Fruit fly (Drosophila melanogaster) whole organism, embryonic: ENCODE measurements around the gene rdog.

Experiments used
- Awh ChIP-seq: fragments of 200-800 bp; sonication (Bioruptor generic); IDR thresholded peaks from 2 replicates; pipeline ENCODE4, ENCODE4 v1.3.6; 2022; ENCODE audit warnings: missing biosample characterization, missing genetic modification characterization
- CG10959 ChIP-seq: fragments of 200-800 bp; sonication (Bioruptor generic); IDR thresholded peaks from 2 replicates; pipeline ENCODE4 v1.3.6; 2022; ENCODE audit warnings: missing biosample characterization, missing genetic modification characterization
- CG12071 ChIP-seq: fragments of 200-800 bp; sonication (Bioruptor generic); optimal IDR thresholded peaks from 3 replicates; lab custom pipeline; 2018; ENCODE audit warnings: missing biosample characterization, mild to moderate bottlenecking, missing genetic modification characterization
- CG1233 ChIP-seq: fragments of 200-800 bp; sonication (Bioruptor generic); optimal IDR thresholded peaks from 4 replicates; lab custom pipeline; 2018; ENCODE audit warnings: missing biosample characterization, mild to moderate bottlenecking, missing genetic modification characterization
- CG12391 ChIP-seq: fragments of 200-800 bp; sonication (Bioruptor generic); optimal IDR thresholded peaks from 3 replicates; lab custom pipeline; 2018; ENCODE audit warnings: missing biosample characterization, mild to moderate bottlenecking, missing genetic modification characterization, moderate library complexity
- CG12744 ChIP-seq: fragments of 200-800 bp; sonication (Bioruptor generic); optimal IDR thresholded peaks from 2 replicates; lab custom pipeline; 2016; ENCODE audit warnings: missing biosample characterization, missing genetic modification characterization
- CG13775 ChIP-seq: fragments of 200-800 bp; sonication (Bioruptor generic); optimal IDR thresholded peaks from 3 replicates; lab custom pipeline; 2017; ENCODE audit warnings: missing biosample characterization, mild to moderate bottlenecking, missing genetic modification characterization
- CG16779 ChIP-seq: fragments of 200-800 bp; sonication (Bioruptor generic); IDR thresholded peaks from 2 replicates; pipeline ENCODE4 v1.3.6; 2022; ENCODE audit warnings: missing biosample characterization, missing genetic modification characterization
- CG16813 ChIP-seq: fragments of 200-800 bp; sonication (Bioruptor generic); IDR thresholded peaks from 3 replicates; pipeline ENCODE4 v1.3.6; 2022; ENCODE audit warnings: missing biosample characterization, missing genetic modification characterization; ENCODE audit not compliant: partially characterized antibody
- CG16863 ChIP-seq: fragments of 200-800 bp; sonication (Bioruptor generic); optimal IDR thresholded peaks from 3 replicates; lab custom pipeline; 2016; ENCODE audit warnings: missing biosample characterization, missing genetic modification characterization
- CG17186 ChIP-seq: fragments of 200-800 bp; sonication (Bioruptor generic); optimal IDR thresholded peaks from 3 replicates; lab custom pipeline; 2017; ENCODE audit warnings: missing biosample characterization, missing genetic modification reagents, missing genetic modification characterization
- CG17612 ChIP-seq: fragments of 200-800 bp; sonication (Bioruptor generic); IDR thresholded peaks from 2 replicates; pipeline ENCODE4 v1.3.6; 2022; ENCODE audit warnings: missing biosample characterization, missing genetic modification characterization
- CG18262 ChIP-seq: fragments of 200-800 bp; optimal IDR thresholded peaks from 3 replicates; lab custom pipeline; 2019; ENCODE audit warnings: missing biosample characterization, mild to moderate bottlenecking, missing genetic modification characterization, moderate library complexity
- CG18476 ChIP-seq: fragments of 200-800 bp; sonication (Bioruptor generic); optimal IDR thresholded peaks from 2 replicates; lab custom pipeline; 2016; ENCODE audit warnings: missing biosample characterization, mild to moderate bottlenecking, missing genetic modification characterization
- CG2129 ChIP-seq: fragments of 200-800 bp; sonication (Bioruptor generic); IDR thresholded peaks from 2 replicates; pipeline ENCODE4 v1.3.6; 2022; ENCODE audit warnings: missing biosample characterization, missing genetic modification characterization; ENCODE audit not compliant: partially characterized antibody
- CG34376 ChIP-seq: fragments of 200-800 bp; sonication (Bioruptor generic); optimal IDR thresholded peaks from 2 replicates; lab custom pipeline; 2018; ENCODE audit warnings: missing biosample characterization, mild to moderate bottlenecking, missing genetic modification characterization
- CG6765 ChIP-seq: fragments of 200-800 bp; sonication (Bioruptor generic); optimal IDR thresholded peaks from 3 replicates; lab custom pipeline; 2017; ENCODE audit warnings: missing biosample characterization, mild to moderate bottlenecking, missing genetic modification characterization
- CG7786 ChIP-seq: fragments of 200-800 bp; sonication (Bioruptor generic); optimal IDR thresholded peaks from 2 replicates; lab custom pipeline; 2016; ENCODE audit warnings: missing biosample characterization, missing genetic modification characterization
- CG7839 ChIP-seq: fragments of 200-800 bp; sonication (Bioruptor generic); optimal IDR thresholded peaks from 3 replicates; lab custom pipeline; 2018; ENCODE audit warnings: missing biosample characterization, mild to moderate bottlenecking, missing genetic modification characterization, moderate library complexity
- CG9797 ChIP-seq: fragments of 200-800 bp; sonication (Bioruptor generic); optimal IDR thresholded peaks from 3 replicates; lab custom pipeline; 2018; ENCODE audit warnings: missing biosample characterization, mild to moderate bottlenecking, missing genetic modification characterization
- CG9876 ChIP-seq: fragments of 200-800 bp; sonication (Bioruptor generic); optimal IDR thresholded peaks from 2 replicates; lab custom pipeline; 2016; ENCODE audit warnings: missing biosample characterization, missing genetic modification characterization
- CG9932 ChIP-seq: fragments of 200-800 bp; sonication (Bioruptor generic); IDR thresholded peaks from 2 replicates; pipeline ENCODE4 v1.3.6; 2022; ENCODE audit warnings: missing biosample characterization, missing genetic modification characterization
- Dek ChIP-seq: fragments of 200-800 bp; sonication (Bioruptor generic); optimal IDR thresholded peaks from 3 replicates; lab custom pipeline; 2019; ENCODE audit warnings: missing biosample characterization, mild to moderate bottlenecking, missing genetic modification characterization, moderate library complexity
- Dip2 ChIP-seq: fragments of 200-800 bp; sonication (Bioruptor generic); IDR thresholded peaks from 2 replicates; pipeline ENCODE4 v1.3.6; 2022; ENCODE audit warnings: missing biosample characterization, missing genetic modification characterization
- Drgx ChIP-seq: fragments of 200-800 bp; sonication (Bioruptor generic); IDR thresholded peaks from 2 replicates; pipeline ENCODE4 v1.3.6; 2022; ENCODE audit warnings: missing biosample characterization, missing genetic modification characterization
- Hmr ChIP-seq: fragments of 200-800 bp; sonication (Bioruptor generic); optimal IDR thresholded peaks from 3 replicates; lab custom pipeline; 2017; ENCODE audit warnings: mild to moderate bottlenecking, missing biosample characterization, missing genetic modification reagents, missing genetic modification characterization
- NC2α ChIP-seq: fragments of 200-800 bp; sonication (Bioruptor generic); optimal IDR thresholded peaks from 2 replicates; lab custom pipeline; 2016; ENCODE audit warnings: missing biosample characterization, missing genetic modification characterization
- PHDP ChIP-seq: fragments of 200-800 bp; sonication (Bioruptor generic); optimal IDR thresholded peaks from 3 replicates; lab custom pipeline; 2018; ENCODE audit warnings: missing biosample characterization, mild to moderate bottlenecking, missing genetic modification characterization, moderate library complexity
- Rx ChIP-seq: fragments of 200-800 bp; sonication (Bioruptor generic); IDR thresholded peaks from 2 replicates; pipeline ENCODE4 v1.3.6; 2022; ENCODE audit warnings: missing biosample characterization, missing genetic modification characterization
- Sry-β ChIP-seq: fragments of 200-800 bp; sonication (Bioruptor generic); optimal IDR thresholded peaks from 2 replicates; lab custom pipeline; 2018; ENCODE audit warnings: missing biosample characterization, mild to moderate bottlenecking, missing genetic modification characterization, moderate library complexity
- TFAM ChIP-seq: fragments of 200-800 bp; sonication (Bioruptor generic); optimal IDR thresholded peaks from 2 replicates; lab custom pipeline; 2017; ENCODE audit warnings: missing biosample characterization, missing genetic modification characterization, inconsistent platforms
- Trl ChIP-seq, 3 experiments: fragments of >200 bp in 2 of 3; fragments of 200-800 bp in 1 of 3; sonication (Bioruptor generic) in 1 of 3; optimal IDR thresholded peaks; 2 replicates in 1 of 3; 3 replicates in 2 of 3; lab custom pipeline; 2016 to 2017; ENCODE audit warnings: missing biosample characterization in 1 of 3, missing genetic modification characterization in 1 of 3
- YL-1 ChIP-seq: fragments of 200-800 bp; sonication (Bioruptor generic); optimal IDR thresholded peaks from 3 replicates; lab custom pipeline; 2017; ENCODE audit warnings: missing biosample characterization, mild to moderate bottlenecking, missing genetic modification characterization
- aop ChIP-seq: fragments of 200-800 bp; sonication (Bioruptor generic); IDR thresholded peaks from 2 replicates; pipeline ENCODE4 v1.3.6; 2022; ENCODE audit warnings: missing biosample characterization, missing genetic modification characterization
- chif ChIP-seq, 2 experiments: fragments of 200-800 bp; sonication (Bioruptor generic); optimal IDR thresholded peaks; 3 replicates each; lab custom pipeline; 2016; ENCODE audit warnings: missing biosample characterization in 2 of 2, missing genetic modification characterization in 2 of 2
- chm ChIP-seq: fragments of 200-800 bp; sonication (Bioruptor generic); IDR thresholded peaks from 2 replicates; pipeline ENCODE4 v1.3.6; 2022; ENCODE audit warnings: missing biosample characterization, missing genetic modification characterization
- crc ChIP-seq: fragments of 200-800 bp; sonication (Bioruptor generic); optimal IDR thresholded peaks from 2 replicates; lab custom pipeline; 2016; ENCODE audit warnings: missing biosample characterization, missing genetic modification characterization
- en ChIP-seq: fragments of 200-800 bp; sonication (Bioruptor generic); optimal IDR thresholded peaks from 2 replicates; lab custom pipeline; 2016; ENCODE audit warnings: missing biosample characterization, missing genetic modification characterization
- eve ChIP-seq, 2 experiments: fragments of >200 bp; optimal IDR thresholded peaks; 2 replicates each; lab custom pipeline; 2017; ENCODE audit warnings: missing biosample characterization in 2 of 2, missing genetic modification characterization in 2 of 2
- eyg ChIP-seq: fragments of 200-800 bp; sonication (Bioruptor generic); optimal IDR thresholded peaks from 3 replicates; lab custom pipeline; 2016; ENCODE audit warnings: missing biosample characterization, missing genetic modification characterization
- gsb-n ChIP-seq: fragments of 200-800 bp; sonication (Bioruptor generic); optimal IDR thresholded peaks from 3 replicates; lab custom pipeline; 2018; ENCODE audit warnings: missing biosample characterization, mild to moderate bottlenecking, missing genetic modification characterization
- maf-S ChIP-seq: fragments of 200-800 bp; sonication (Bioruptor generic); optimal IDR thresholded peaks from 2 replicates; lab custom pipeline; 2016; ENCODE audit warnings: missing biosample characterization, missing genetic modification characterization
- nmo ChIP-seq: fragments of 200-800 bp; sonication (Bioruptor generic); optimal IDR thresholded peaks from 2 replicates; lab custom pipeline; 2018; ENCODE audit warnings: missing biosample characterization, mild to moderate bottlenecking, missing genetic modification characterization, moderate library complexity
- nom ChIP-seq: fragments of 200-800 bp; sonication (Bioruptor generic); optimal IDR thresholded peaks from 2 replicates; lab custom pipeline; 2017; ENCODE audit warnings: missing biosample characterization, missing genetic modification characterization, mild to moderate bottlenecking, moderate library complexity, missing genetic modification reagents
- odd ChIP-seq: fragments of 200-800 bp; sonication (Bioruptor generic); optimal IDR thresholded peaks from 2 replicates; lab custom pipeline; 2017; ENCODE audit warnings: missing biosample characterization, mild to moderate bottlenecking, missing genetic modification characterization
- rib ChIP-seq: fragments of 200-800 bp; sonication (Bioruptor generic); IDR thresholded peaks from 2 replicates; pipeline ENCODE4 v1.3.6; 2022; ENCODE audit warnings: missing biosample characterization, missing genetic modification characterization
- sens-2 ChIP-seq: fragments of 200-800 bp; sonication (Bioruptor generic); IDR thresholded peaks from 2 replicates; pipeline ENCODE4 v1.3.6; 2022; ENCODE audit warnings: missing biosample characterization, missing genetic modification characterization
- sisA ChIP-seq: fragments of 200-800 bp; sonication (Bioruptor generic); IDR thresholded peaks from 2 replicates; pipeline ENCODE4 v1.3.6; 2022; ENCODE audit warnings: missing biosample characterization, missing genetic modification characterization
- sob ChIP-seq: fragments of 200-800 bp; sonication (Bioruptor generic); IDR thresholded peaks from 2 replicates; pipeline ENCODE4 v1.3.6; 2022; ENCODE audit warnings: missing biosample characterization, missing genetic modification characterization
- sug ChIP-seq: fragments of 200-800 bp; optimal IDR thresholded peaks from 2 replicates; lab custom pipeline; 2019; ENCODE audit warnings: missing biosample characterization, mild to moderate bottlenecking, missing genetic modification characterization, moderate library complexity
- zfh1 ChIP-seq: fragments of 200-800 bp; sonication (Bioruptor generic); IDR thresholded peaks from 3 replicates; pipeline ENCODE4 v1.3.6; 2022; ENCODE audit warnings: missing biosample characterization, missing genetic modification characterization

Gene rdog

DNA sequence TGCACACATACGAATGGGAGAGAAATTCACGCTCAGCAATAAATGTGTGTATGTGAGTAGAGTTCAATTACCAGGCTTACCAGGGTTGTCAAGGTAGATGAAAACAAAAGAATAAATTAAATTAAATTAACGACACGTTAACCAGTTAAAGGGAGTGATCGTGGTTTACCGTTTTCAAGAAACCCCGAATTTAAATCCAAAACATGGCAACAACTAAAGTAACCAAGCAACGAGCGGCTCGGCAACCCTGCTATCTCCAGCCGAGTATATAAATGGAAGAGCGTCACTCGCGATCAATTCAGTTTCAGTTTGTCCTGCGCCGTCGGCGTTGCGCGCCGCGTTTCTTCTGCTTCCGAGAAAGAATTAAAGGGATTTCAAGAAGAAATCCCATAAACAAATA is 56.3 kb downstream of the rdog start (continued):
- TF ChIP-seq YL-1 (GFP tag; lab: Kevin White, UChicago) = peak; percentile 99
- peak; percentile 99 for TF ChIP-seq Awh
- peak; percentile 99 for TF ChIP-seq CG18476
- peak; percentile 98 for TF ChIP-seq CG17612 (GFP tag; lab: Robert Waterston, UW)
- peak; percentile 99 for TF ChIP-seq rib (GFP tag; lab: Robert Waterston, UW)
- TF ChIP-seq sens-2 (GFP tag; lab: Robert Waterston, UW) = peak; percentile 100
- TF ChIP-seq nmo = peak; percentile 99
- TF ChIP-seq CG7839 (tag; lab: Kevin White, UChicago) = peak; percentile 100
- TF ChIP-seq gsb-n = peak; percentile 100
- peak; percentile 39 to 41 for TF ChIP-seq Trl (optimal IDR thresholded peaks at IDR 0.05; lab: Kevin White, UChicago)
- TF ChIP-seq Trl (GFP tag; optimal IDR thresholded peaks at IDR 0.05; lab: Kevin White, UChicago) = peak; percentile 99
- TF ChIP-seq eve (GFP tag; optimal IDR thresholded peaks at IDR 0.05; lab: Kevin White, UChicago) = peak in 1 of 2 experiments; percentile 92
- peak; percentile 100 for TF ChIP-seq zfh1 (GFP tag; lab: Robert Waterston, UW)
- TF ChIP-seq Dek = peak; percentile 99
- TF ChIP-seq CG6765 (GFP tag; lab: Kevin White, UChicago) = peak; percentile 99
- TF ChIP-seq CG12071 = peak; percentile 99
- TF ChIP-seq CG34376 (GFP tag; lab: Kevin White, UChicago) = peak; percentile 98
- peak; percentile 99 for TF ChIP-seq CG10959 (GFP tag; lab: Robert Waterston, UW)
- peak; percentile 99 for TF ChIP-seq CG13775 (GFP tag; lab: Kevin White, UChicago)
- TF ChIP-seq nom = peak; percentile 99
- peak; percentile 95 for TF ChIP-seq TFAM
- peak; percentile 100 for TF ChIP-seq Drgx (GFP tag; lab: Robert Waterston, UW)
- TF ChIP-seq CG16779 (GFP tag; lab: Robert Waterston, UW) = peak; percentile 99
- TF ChIP-seq NC2α = peak; percentile 99
- peak; percentile 99 for TF ChIP-seq Hmr (GFP tag; lab: Kevin White, UChicago)
- TF ChIP-seq aop (GFP tag; lab: Robert Waterston, UW) = peak; percentile 98
- peak; percentile 99 for TF ChIP-seq sob
- peak; percentile 99 for TF ChIP-seq en (GFP tag; lab: Kevin White, UChicago)
- TF ChIP-seq CG9797 = peak; percentile 74
- TF ChIP-seq chif (GFP tag; optimal IDR thresholded peaks at IDR 0.05; lab: Kevin White, UChicago) = peak; percentile 99
- peak; percentile 98 for TF ChIP-seq sug
- peak; percentile 99 for TF ChIP-seq CG1233 (GFP tag; lab: Kevin White, UChicago)
- TF ChIP-seq sisA (GFP tag; lab: Robert Waterston, UW) = peak; percentile 98
- TF ChIP-seq eyg (GFP tag; lab: Kevin White, UChicago) = peak; percentile 99
- peak; percentile 99 for TF ChIP-seq CG12391 (tag; lab: Kevin White, UChicago)
- TF ChIP-seq Dip2 = peak; percentile 75
- peak; percentile 99 for TF ChIP-seq Rx
- no peak for TF ChIP-seq CG2129
- peak; percentile 75 for TF ChIP-seq Sry-β (GFP tag; lab: Kevin White, UChicago)
- peak; percentile 99 for TF ChIP-seq PHDP (tag; lab: Kevin White, UChicago)
- TF ChIP-seq CG16863 (GFP tag; lab: Kevin White, UChicago) = peak; percentile 99
- peak; percentile 99 for TF ChIP-seq CG12744 (GFP tag; lab: Kevin White, UChicago)
- peak; percentile 99 for TF ChIP-seq CG9932 (GFP tag; lab: Robert Waterston, UW)
- peak; percentile 100 for TF ChIP-seq chm (GFP tag; lab: Robert Waterston, UW)
- peak; percentile 94 for TF ChIP-seq CG17186 (GFP tag; lab: Kevin White, UChicago)
- TF ChIP-seq CG7786 (GFP tag; lab: Kevin White, UChicago) = peak; percentile 99
- peak; percentile 99 for TF ChIP-seq maf-S (GFP tag; lab: Kevin White, UChicago)
- peak; percentile 97 for TF ChIP-seq CG9876 (GFP tag; lab: Kevin White, UChicago)
- TF ChIP-seq CG16813 (GFP tag; lab: Robert Waterston, UW) = no peak
- peak; percentile 99 for TF ChIP-seq crc
- peak; percentile 99 for TF ChIP-seq CG18262 (tag; lab: Kevin White, UChicago)
- TF ChIP-seq odd (GFP tag; lab: Kevin White, UChicago) = peak; percentile 99
